Worm (Caenorhabditis elegans): ENCODE data around the gene F11C1.7.

Gene F11C1.7

DNA sequence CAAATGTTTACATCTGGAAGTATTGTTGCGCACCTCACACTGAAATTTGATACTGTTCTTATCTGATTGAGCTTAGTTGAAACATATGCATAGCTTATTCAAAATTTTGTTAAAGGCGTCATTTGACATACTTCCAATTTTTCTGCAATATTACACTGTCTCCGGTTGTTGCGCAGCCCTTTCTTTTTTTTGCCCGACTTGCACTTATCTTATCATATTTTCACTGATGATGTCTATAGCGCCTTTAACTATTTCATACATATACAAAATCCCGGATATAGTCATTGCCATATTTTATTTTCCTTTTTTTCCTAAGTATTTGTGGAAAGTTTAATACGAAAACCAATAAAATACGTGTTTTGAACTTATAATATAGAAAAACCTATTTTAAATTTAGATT lies 17.6 kb downstream of the F11C1.7 start:
- no peak for TF ChIP-seq tlp-1 (tag; optimal IDR thresholded peaks at IDR 0.05)
- no peak for TF ChIP-seq mep-1 (tag; optimal IDR thresholded peaks at IDR 0.05)
- peak in 1 of 6 experiments; percentile 41 for TF ChIP-seq elt-3 (tag; optimal IDR thresholded peaks at IDR 0.05)
- no peak for TF ChIP-seq fkh-8 (tag; optimal IDR thresholded peaks at IDR 0.05)
- TF ChIP-seq grh-1 (GFP tag; IDR thresholded peaks at IDR 0.05), result peak; percentile 4; the same call in 1 of the 2 replicates
- TF ChIP-seq pag-3 (tag; optimal IDR thresholded peaks at IDR 0.05; ENCODE audit: borderline replicate concordance, insufficient read depth), result no peak
- peak; percentile 59 for TF ChIP-seq blmp-1 (tag; optimal IDR thresholded peaks at IDR 0.05)
- TF ChIP-seq Y116A8C.19 (tag; optimal IDR thresholded peaks at IDR 0.05; ENCODE audit: borderline replicate concordance), result no peak
- TF ChIP-seq nhr-85 (tag), result no peak
- TF ChIP-seq lin-35 (GFP tag; optimal IDR thresholded peaks at IDR 0.05), result no peak
- no peak for TF ChIP-seq vab-15 (tag; optimal IDR thresholded peaks at IDR 0.05)
- no peak for TF ChIP-seq lsy-2 (tag; optimal IDR thresholded peaks at IDR 0.05)
- TF ChIP-seq sptf-1 (tag; optimal IDR thresholded peaks at IDR 0.05), result no peak
- TF ChIP-seq nhr-28 (tag; optimal IDR thresholded peaks at IDR 0.05), result no peak
- no peak for TF ChIP-seq ets-5 (GFP tag; IDR thresholded peaks at IDR 0.05)
- no peak for TF ChIP-seq ceh-63 (GFP tag; optimal IDR thresholded peaks at IDR 0.05)
- TF ChIP-seq elt-2 (tag; optimal IDR thresholded peaks at IDR 0.05), result no peak

DNA sequence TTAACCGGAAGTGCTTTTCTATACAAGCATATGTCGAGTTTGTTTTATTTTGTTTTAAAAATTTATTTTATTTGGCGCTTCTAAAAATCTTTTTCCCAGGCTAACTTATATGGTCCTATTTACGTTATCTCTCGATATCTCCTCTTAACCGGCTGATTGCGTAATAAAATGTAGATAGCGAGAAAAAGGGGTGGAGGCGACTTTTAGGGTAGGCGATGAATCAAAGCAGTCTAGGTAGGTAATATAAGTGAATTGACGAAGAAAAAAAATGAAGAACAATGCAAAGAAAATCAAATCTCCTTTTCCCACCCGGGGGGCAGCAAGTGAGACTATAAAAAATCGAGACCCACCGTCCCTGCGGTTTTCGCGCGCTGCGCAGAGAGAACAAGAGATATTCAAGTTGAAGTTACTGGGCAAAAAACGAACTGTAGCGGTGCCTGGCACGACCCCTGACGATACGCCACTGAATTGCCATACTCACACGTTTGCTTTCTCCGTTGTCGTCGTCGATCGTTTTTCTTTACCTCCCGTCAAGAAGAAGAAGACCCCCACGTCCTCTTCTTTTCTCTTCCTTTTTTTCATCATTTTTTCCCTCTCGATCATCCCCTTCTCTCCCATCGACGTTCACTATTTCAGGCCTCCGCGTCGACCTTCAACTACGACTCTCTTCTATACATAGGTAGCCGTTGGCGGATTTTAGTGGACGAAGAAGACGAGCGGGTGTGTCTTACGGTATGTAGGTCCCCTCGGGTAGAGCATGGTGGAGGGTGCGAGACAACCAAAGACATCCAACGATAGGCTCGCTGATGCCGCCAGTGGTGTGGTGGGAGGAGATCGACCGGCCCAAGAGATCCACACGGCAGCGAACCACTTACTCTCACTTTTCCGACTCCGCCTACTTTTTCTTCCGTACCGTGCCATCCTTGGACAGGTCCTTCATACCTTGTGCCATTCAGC lies 19.0 kb downstream of the F11C1.7 start, which contains the start of gene nhr-25:
nhr-25 (plus strand) TSS at position 637 of the 957 bp plus-strand sequence.
- TF ChIP-seq nhr-77 (tag; optimal IDR thresholded peaks at IDR 0.05), result no peak
- no peak for TF ChIP-seq lin-35 (GFP tag; optimal IDR thresholded peaks at IDR 0.05)
- TF ChIP-seq lin-14 (GFP tag; optimal IDR thresholded peaks at IDR 0.05), result peak; percentile 84
- TF ChIP-seq fos-1 (tag; optimal IDR thresholded peaks at IDR 0.05), result no peak
- no peak for TF ChIP-seq ztf-4 (tag; optimal IDR thresholded peaks at IDR 0.05)
- TF ChIP-seq nhr-237 (tag; optimal IDR thresholded peaks at IDR 0.05), result no peak
- TF ChIP-seq snpc-4 (tag; optimal IDR thresholded peaks at IDR 0.05), result no peak
- TF ChIP-seq pag-3 (tag; optimal IDR thresholded peaks at IDR 0.05; ENCODE audit: borderline replicate concordance, insufficient read depth), result peak; percentile 21
- TF ChIP-seq nhr-90 (tag; optimal IDR thresholded peaks at IDR 0.05; ENCODE audit: poor library complexity), result peak; percentile 55
- peak in 1 of 2 experiments; percentile 18 for TF ChIP-seq mdl-1 (tag; optimal IDR thresholded peaks at IDR 0.05)
- TF ChIP-seq C04F5.9 (tag; optimal IDR thresholded peaks at IDR 0.05), result no peak
- TF ChIP-seq irx-1 (tag; optimal IDR thresholded peaks at IDR 0.05), result peak; percentile 17
- TF ChIP-seq pqm-1 (tag; optimal IDR thresholded peaks at IDR 0.05), result no peak
- TF ChIP-seq efl-3 (GFP tag; optimal IDR thresholded peaks at IDR 0.05), result no peak
- no peak for TF ChIP-seq xbp-1 (tag; optimal IDR thresholded peaks at IDR 0.05)
- peak in 3 of 6 experiments; percentile 20 to 42 (median 22) for TF ChIP-seq elt-3 (tag; optimal IDR thresholded peaks at IDR 0.05)
- no peak for TF ChIP-seq nhr-76 (tag; optimal IDR thresholded peaks at IDR 0.05)
- peak; percentile 63 for TF ChIP-seq snu-23 (GFP tag; optimal IDR thresholded peaks at IDR 0.05)
- no peak for TF ChIP-seq dpl-1 (GFP tag; optimal IDR thresholded peaks at IDR 0.05)
- no peak for TF ChIP-seq aly-2 (tag; optimal IDR thresholded peaks at IDR 0.05)
- TF ChIP-seq aha-1 (tag; optimal IDR thresholded peaks at IDR 0.05), result no peak
- no peak for TF ChIP-seq pax-3 (tag; optimal IDR thresholded peaks at IDR 0.05)
- peak; percentile 77 for TF ChIP-seq nhr-71 (tag; optimal IDR thresholded peaks at IDR 0.05)
- no peak for TF ChIP-seq hpl-2 (GFP tag; optimal IDR thresholded peaks at IDR 0.05)
- TF ChIP-seq nhr-20 (tag; optimal IDR thresholded peaks at IDR 0.05), result peak; percentile 73
- TF ChIP-seq nhr-84 (tag; optimal IDR thresholded peaks at IDR 0.05), result no peak
- no peak for TF ChIP-seq C34B4.2 (tag; optimal IDR thresholded peaks at IDR 0.05)
- no peak for TF ChIP-seq dsc-1 (tag; optimal IDR thresholded peaks at IDR 0.05)
- TF ChIP-seq nhr-47 (tag; optimal IDR thresholded peaks at IDR 0.05), result peak; percentile 43
- TF ChIP-seq ces-1 (GFP tag; optimal IDR thresholded peaks at IDR 0.05), result no peak
- peak; percentile 96 for TF ChIP-seq nhr-85 (tag)
- peak; percentile 22; the same call in 1 of the 2 replicates for TF ChIP-seq nhr-19 (GFP tag; conservative IDR thresholded peaks at IDR 0.05)
- TF ChIP-seq fkh-10 (GFP tag; optimal IDR thresholded peaks at IDR 0.05), result no peak
- TF ChIP-seq C16A3.4 (tag; optimal IDR thresholded peaks at IDR 0.05), result no peak
- TF ChIP-seq elt-2 (tag; optimal IDR thresholded peaks at IDR 0.05), result no peak
- no peak for TF ChIP-seq jun-1 (tag; optimal IDR thresholded peaks at IDR 0.05)
- TF ChIP-seq ceh-90 (tag; optimal IDR thresholded peaks at IDR 0.05), result no peak
- TF ChIP-seq zag-1 (tag; optimal IDR thresholded peaks at IDR 0.05), result no peak

Measured in whole organism, L1 larva.